Fruit fly (Drosophila melanogaster) whole organism: ENCODE measurements around the gene CG43082.

ENCODE experiments used
- CG8478 ChIP-seq: fragments of >200 bp; optimal IDR thresholded peaks from 2 replicates; lab custom pipeline; 2018; ENCODE audit warnings: inconsistent platforms
- Dll ChIP-seq: fragments of >200 bp; optimal IDR thresholded peaks from 2 replicates; lab custom pipeline; 2017
- EcR ChIP-seq, 2 experiments: fragments of >200 bp; optimal IDR thresholded peaks; 2 replicates each; lab custom pipeline; 2017; ENCODE audit warnings: missing biosample characterization in 2 of 2, missing genetic modification characterization in 2 of 2, missing genetic modification reagents in 2 of 2
- pan ChIP-seq: fragments of >200 bp; optimal IDR thresholded peaks from 2 replicates; lab custom pipeline; 2017
- psq ChIP-seq: fragments of >200 bp; optimal IDR thresholded peaks from 2 replicates; lab custom pipeline; 2017
- usp ChIP-seq: fragments of >200 bp; optimal IDR thresholded peaks from 2 replicates; lab custom pipeline; 2017; ENCODE audit warnings: missing biosample characterization, missing genetic modification characterization, mixed read lengths

CG43082 gene

DNA sequence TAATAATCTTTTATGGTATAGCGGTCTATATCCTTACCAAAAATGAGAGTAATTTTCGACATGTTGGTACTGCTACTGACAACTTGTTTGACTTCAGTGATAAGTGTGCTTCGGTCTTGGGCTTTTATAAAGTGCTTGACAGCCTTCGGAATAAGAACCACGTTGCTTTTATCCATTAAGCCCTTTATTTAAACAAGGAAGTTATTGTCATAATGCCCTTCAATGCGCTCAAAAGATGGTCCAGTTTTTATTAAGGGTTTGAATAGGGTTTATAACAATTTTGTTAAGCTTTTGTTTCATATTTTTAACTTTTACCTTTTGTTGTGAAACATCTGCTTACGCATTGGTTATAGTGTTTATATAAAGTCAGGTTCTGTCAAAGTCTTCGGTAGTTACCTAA lies 9.5 kb upstream of the CG43082 start, which contains the start of the genes Eig71Ec and Eig71Ed:
Eig71Ec (minus strand) TSS at position 101 of the 400 bp plus-strand sequence.
Eig71Ed (plus strand) TSS at position 384 of the 400 bp plus-strand sequence.
- no peak for TF ChIP-seq usp
- no peak for TF ChIP-seq CG8478 (lab: Kevin White, UChicago)
- no peak for TF ChIP-seq Dll (lab: Kevin White, UChicago)
- TF ChIP-seq pan (lab: Kevin White, UChicago) = no peak
- TF ChIP-seq psq (lab: Kevin White, UChicago) = no peak
- no peak for TF ChIP-seq EcR (GFP tag; optimal IDR thresholded peaks at IDR 0.05; lab: Kevin White, UChicago)

DNA sequence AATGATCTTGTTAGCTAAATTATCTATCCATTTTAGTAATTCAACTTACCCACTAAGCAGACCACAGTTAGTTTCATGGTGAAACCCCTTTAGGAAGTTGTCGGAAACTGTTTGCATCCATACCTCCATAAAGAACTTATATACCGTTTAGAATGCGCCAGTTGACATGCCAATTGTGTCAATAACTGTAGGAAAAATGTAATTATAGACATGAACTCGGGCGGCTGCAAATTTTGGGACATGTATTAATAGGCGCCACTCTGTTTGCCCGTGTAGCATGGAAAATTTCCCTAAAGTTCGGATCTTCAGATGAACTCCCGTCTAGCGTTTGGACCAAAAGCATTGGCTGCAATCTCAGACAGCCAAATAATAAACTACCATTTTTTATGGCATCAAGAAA lies 5.8 kb upstream of the CG43082 start, which contains the start of gene Eig71Ee:
Eig71Ee (minus strand) TSS at position 101 of the 400 bp plus-strand sequence.
- TF ChIP-seq Dll (lab: Kevin White, UChicago) (no peak), pan (lab: Kevin White, UChicago) (no peak), usp (no peak), psq (lab: Kevin White, UChicago) (no peak), CG8478 (lab: Kevin White, UChicago) (no peak)

DNA sequence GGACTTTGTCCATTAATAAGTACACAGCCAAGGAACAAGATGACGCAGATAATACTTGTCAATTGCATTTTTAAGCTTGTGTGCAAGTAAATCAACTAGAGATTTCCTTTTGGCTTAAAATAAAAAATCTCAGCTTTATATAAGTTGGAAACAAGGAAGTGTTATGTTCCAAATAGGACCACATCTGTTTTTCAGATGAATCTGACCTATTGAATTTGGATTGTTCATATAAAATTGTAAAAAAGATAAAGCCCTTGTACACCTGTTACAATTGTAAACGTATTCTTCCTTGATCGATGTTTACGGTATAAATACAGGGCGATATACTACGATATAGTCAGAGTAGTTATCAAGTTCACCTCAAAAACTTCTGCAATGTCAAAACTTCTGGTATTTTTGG lies 4.4 kb upstream of the CG43082 start, which contains the start of the genes Eig71Ef and Eig71Eg:
Eig71Ef (minus strand) TSS at position 101 of the 400 bp plus-strand sequence.
Eig71Eg (plus strand) TSS at position 339 of the 400 bp plus-strand sequence.
- TF ChIP-seq Dll (lab: Kevin White, UChicago) = no peak
- TF ChIP-seq EcR (GFP tag; optimal IDR thresholded peaks at IDR 0.05; lab: Kevin White, UChicago) = no peak
- no peak for TF ChIP-seq psq (lab: Kevin White, UChicago)
- no peak for TF ChIP-seq CG8478 (lab: Kevin White, UChicago)
- no peak for TF ChIP-seq usp
- TF ChIP-seq pan (lab: Kevin White, UChicago) = no peak

- TF ChIP-seq psq (lab: Kevin White, UChicago) = no peak
- no peak for TF ChIP-seq Dll (lab: Kevin White, UChicago)
- TF ChIP-seq usp = no peak
- TF ChIP-seq pan (lab: Kevin White, UChicago) = no peak
- TF ChIP-seq EcR (GFP tag; optimal IDR thresholded peaks at IDR 0.05; lab: Kevin White, UChicago) = no peak
Observed at dm6 chr3L:15659341-15659740, 2.3 kb upstream of the CG43082 start, which contains the start of the genes Eig71Eh and Eig71Ei. Gene Eig71Eh, minus strand, starts transcription at chr3L:15659441. Gene Eig71Ei, plus strand, starts transcription at chr3L:15659707.

DNA sequence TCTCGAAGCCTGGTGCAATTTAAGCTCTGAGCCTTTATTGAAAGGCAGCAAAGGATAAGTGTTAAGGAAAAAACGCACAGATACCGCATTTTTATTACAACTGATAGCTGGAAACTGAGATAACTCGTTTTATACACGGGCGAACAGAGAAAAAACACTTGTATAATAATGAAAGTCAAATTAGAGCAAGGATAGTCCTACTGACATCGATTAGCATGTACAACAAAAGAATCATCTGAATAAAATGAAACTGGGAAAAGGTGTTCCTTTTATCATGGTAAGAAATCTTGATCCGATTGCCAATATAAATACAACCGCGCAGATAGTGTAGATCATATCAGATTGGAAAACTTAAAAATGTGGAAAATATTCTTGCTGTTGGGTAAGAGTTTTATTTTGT lies 752 bp upstream of the CG43082 start, which contains the start of the genes Eig71Ej and Eig71Ek:
Eig71Ej (minus strand) TSS at position 101 of the 400 bp plus-strand sequence.
Eig71Ek (plus strand) TSS at position 334 of the 400 bp plus-strand sequence.
- TF ChIP-seq usp (no peak), CG8478 (lab: Kevin White, UChicago) (no peak), psq (lab: Kevin White, UChicago) (no peak), Dll (lab: Kevin White, UChicago) (no peak), EcR (GFP tag; optimal IDR thresholded peaks at IDR 0.05; lab: Kevin White, UChicago) (no peak), pan (lab: Kevin White, UChicago) (no peak)

DNA sequence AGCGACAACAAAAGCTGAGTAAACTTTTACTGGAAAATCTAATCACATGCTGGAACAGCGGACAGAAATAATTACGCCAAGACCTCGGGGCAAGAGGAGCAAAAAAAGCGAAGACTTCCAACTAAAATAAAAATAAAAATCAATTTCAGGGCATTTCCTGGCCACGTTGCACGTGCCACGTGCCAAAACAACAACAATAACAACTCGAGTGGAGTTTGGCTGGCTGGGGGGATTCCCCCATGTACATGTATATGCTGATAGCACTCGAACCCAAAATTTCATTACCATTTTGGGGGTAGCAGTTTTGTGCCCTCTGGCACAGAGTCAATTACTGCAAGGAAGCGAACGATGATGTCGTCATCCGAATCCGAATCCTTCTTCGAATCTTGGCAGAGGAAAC lies 843 bp downstream of the CG43082 start:
- TF ChIP-seq pan (lab: Kevin White, UChicago) (no peak), EcR (GFP tag; optimal IDR thresholded peaks at IDR 0.05; lab: Kevin White, UChicago) (no peak), Dll (lab: Kevin White, UChicago) (no peak), psq (lab: Kevin White, UChicago) (no peak), CG8478 (lab: Kevin White, UChicago) (no peak), usp (no peak)

- TF ChIP-seq EcR (GFP tag; optimal IDR thresholded peaks at IDR 0.05; lab: Kevin White, UChicago) (no peak), usp (no peak), CG8478 (lab: Kevin White, UChicago) (no peak), Dll (lab: Kevin White, UChicago) (no peak), pan (lab: Kevin White, UChicago) (no peak), psq (lab: Kevin White, UChicago) (no peak)
Observed at dm6 chr3L:15664199-15664794, 2.6 kb downstream of the CG43082 start.

- TF ChIP-seq pan (lab: Kevin White, UChicago) = no peak
- no peak for TF ChIP-seq Dll (lab: Kevin White, UChicago)
- no peak for TF ChIP-seq psq (lab: Kevin White, UChicago)
- TF ChIP-seq EcR (GFP tag; optimal IDR thresholded peaks at IDR 0.05; lab: Kevin White, UChicago) = no peak
- no peak for TF ChIP-seq usp
- TF ChIP-seq CG8478 (lab: Kevin White, UChicago) = no peak
Observed at dm6 chr3L:15665741-15666140, 4.1 kb downstream of the CG43082 start.

DNA sequence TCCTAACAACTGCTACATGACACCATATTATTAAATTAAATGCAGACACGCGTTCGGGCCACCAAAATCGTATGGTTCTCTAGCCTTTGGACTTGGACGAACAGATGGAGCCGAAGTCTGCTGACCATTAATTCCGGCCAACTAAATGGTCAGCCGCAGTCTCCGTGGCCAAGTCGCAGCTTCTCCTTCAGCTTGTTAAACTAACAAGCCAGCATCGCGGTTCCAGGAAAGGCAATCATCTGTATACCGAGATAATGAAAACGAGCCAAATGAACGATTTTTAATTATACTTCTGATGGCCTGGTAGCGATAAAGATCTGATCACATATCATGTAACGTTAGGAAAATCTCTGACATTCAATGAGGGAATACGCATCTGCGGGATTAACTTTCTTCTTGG lies 8.3 kb downstream of the CG43082 start:
- TF ChIP-seq Dll (lab: Kevin White, UChicago) = no peak
- TF ChIP-seq pan (lab: Kevin White, UChicago) = no peak
- TF ChIP-seq CG8478 (lab: Kevin White, UChicago) = no peak
- TF ChIP-seq EcR (GFP tag; optimal IDR thresholded peaks at IDR 0.05; lab: Kevin White, UChicago) = no peak
- no peak for TF ChIP-seq usp
- no peak for TF ChIP-seq psq (lab: Kevin White, UChicago)

- no peak for TF ChIP-seq Dll (lab: Kevin White, UChicago)
Observed at dm6 chr3L:15670455-15670854, 8.8 kb downstream of the CG43082 start.

dm6 chr3L:15672800-15673199 lies 11.1 kb downstream of the CG43082 start:
- TF ChIP-seq pan (lab: Kevin White, UChicago) (no peak), CG8478 (lab: Kevin White, UChicago) (no peak), psq (lab: Kevin White, UChicago) (no peak), EcR (GFP tag; optimal IDR thresholded peaks at IDR 0.05; lab: Kevin White, UChicago) (no peak)

dm6 chr3L:15675111-15675510 lies 13.4 kb downstream of the CG43082 start:
- TF ChIP-seq Dll (lab: Kevin White, UChicago) (no peak), CG8478 (lab: Kevin White, UChicago) (no peak), EcR (GFP tag; optimal IDR thresholded peaks at IDR 0.05; lab: Kevin White, UChicago) (no peak), usp (no peak), psq (lab: Kevin White, UChicago) (no peak), pan (lab: Kevin White, UChicago) (no peak)
